Fruit fly (Drosophila melanogaster) whole organism, prepupa: Measurements from ENCODE around the gene CG31633.

Source experiments
- Blimp-1 ChIP-seq: fragments of 200-800 bp; sonication (Bioruptor generic); optimal IDR thresholded peaks from 3 replicates; lab custom pipeline; 2017; ENCODE audit warnings: missing biosample characterization, missing genetic modification characterization, mild to moderate bottlenecking, moderate library complexity, missing genetic modification reagents
- CG10669 ChIP-seq: fragments of 200-800 bp; sonication (Bioruptor generic); optimal IDR thresholded peaks from 3 replicates; lab custom pipeline; 2018; ENCODE audit warnings: missing biosample characterization, mild to moderate bottlenecking, missing genetic modification characterization, moderate library complexity
- CG11294 ChIP-seq: fragments of 200-800 bp; sonication (Bioruptor generic); IDR thresholded peaks from 2 replicates; pipeline ENCODE4 v1.3.6; 2022; ENCODE audit warnings: missing biosample characterization, missing genetic modification characterization
- CG11902 ChIP-seq: fragments of 200-800 bp; sonication (Bioruptor generic); optimal IDR thresholded peaks from 3 replicates; lab custom pipeline; 2016; ENCODE audit warnings: missing biosample characterization, missing genetic modification characterization
- CG15336 ChIP-seq: fragments of 200-800 bp; sonication (Bioruptor generic); IDR thresholded peaks from 2 replicates; pipeline ENCODE4 v1.3.6; 2022; ENCODE audit warnings: missing biosample characterization, missing genetic modification characterization
- CG1621 ChIP-seq: fragments of 200-800 bp; sonication (Bioruptor generic); optimal IDR thresholded peaks from 3 replicates; lab custom pipeline; 2018; ENCODE audit warnings: missing biosample characterization, mild to moderate bottlenecking, missing genetic modification characterization
- CG3032 ChIP-seq: fragments of 200-800 bp; optimal IDR thresholded peaks from 2 replicates; lab custom pipeline; 2019; ENCODE audit warnings: missing biosample characterization, mild to moderate bottlenecking, missing genetic modification characterization, moderate library complexity
- CG31627 ChIP-seq: fragments of 200-800 bp; sonication (Bioruptor generic); optimal IDR thresholded peaks from 3 replicates; lab custom pipeline; 2016; ENCODE audit warnings: missing biosample characterization, missing genetic modification characterization
- CG32006 ChIP-seq: fragments of 200-800 bp; sonication (Bioruptor generic); optimal IDR thresholded peaks from 3 replicates; lab custom pipeline; 2017; ENCODE audit warnings: missing biosample characterization, mild to moderate bottlenecking, missing genetic modification characterization
- CG34406 ChIP-seq: fragments of 200-800 bp; sonication (Bioruptor generic); optimal IDR thresholded peaks from 3 replicates; lab custom pipeline; 2016; ENCODE audit warnings: missing biosample characterization, missing genetic modification characterization
- CG4318 ChIP-seq: fragments of 200-800 bp; sonication (Bioruptor generic); optimal IDR thresholded peaks from 3 replicates; lab custom pipeline; 2017; ENCODE audit warnings: missing biosample characterization, mild to moderate bottlenecking, missing genetic modification characterization
- CG6163 ChIP-seq: fragments of 200-800 bp; sonication (Bioruptor generic); IDR thresholded peaks from 3 replicates; pipeline ENCODE4 v1.3.6; 2022; ENCODE audit warnings: missing biosample characterization, missing genetic modification characterization
- CG6792 ChIP-seq: fragments of 200-800 bp; sonication (Bioruptor generic); optimal IDR thresholded peaks from 3 replicates; lab custom pipeline; 2016; ENCODE audit warnings: missing biosample characterization, missing genetic modification characterization
- CG6854 ChIP-seq: fragments of 200-800 bp; sonication (Bioruptor generic); optimal IDR thresholded peaks from 2 replicates; lab custom pipeline; 2017; ENCODE audit warnings: missing biosample characterization, mild to moderate bottlenecking, missing genetic modification characterization
- CG7368 ChIP-seq: fragments of 200-800 bp; sonication (Bioruptor generic); optimal IDR thresholded peaks from 3 replicates; lab custom pipeline; 2016; ENCODE audit warnings: missing biosample characterization, missing genetic modification characterization
- CG8319 ChIP-seq: fragments of 200-800 bp; sonication (Bioruptor generic); optimal IDR thresholded peaks from 3 replicates; lab custom pipeline; 2016; ENCODE audit warnings: missing biosample characterization, missing genetic modification characterization
- CG8632 ChIP-seq: fragments of 200-800 bp; sonication (Bioruptor generic); optimal IDR thresholded peaks from 3 replicates; lab custom pipeline; 2016; ENCODE audit warnings: missing biosample characterization, missing genetic modification characterization
- CG9139 ChIP-seq: fragments of 200-800 bp; sonication (Bioruptor generic); optimal IDR thresholded peaks from 3 replicates; lab custom pipeline; 2017; ENCODE audit warnings: missing biosample characterization, mild to moderate bottlenecking, missing genetic modification characterization
- Eip75B ChIP-seq: fragments of 200-800 bp; sonication (Bioruptor generic); optimal IDR thresholded peaks from 3 replicates; lab custom pipeline; 2016; ENCODE audit warnings: missing biosample characterization, missing genetic modification characterization
- Eip78C ChIP-seq: fragments of 200-800 bp; sonication (Bioruptor generic); peaks from one replicate; lab custom pipeline; 2016; ENCODE audit warnings: missing biosample characterization, missing genetic modification characterization
- Eip93F ChIP-seq: fragments of 200-800 bp; sonication (Bioruptor generic); optimal IDR thresholded peaks from 2 replicates; lab custom pipeline; 2016; ENCODE audit warnings: missing biosample characterization, mild to moderate bottlenecking, missing genetic modification characterization
- Ets21C ChIP-seq: fragments of 200-800 bp; sonication (Bioruptor generic); optimal IDR thresholded peaks from 3 replicates; lab custom pipeline; 2016; ENCODE audit warnings: missing biosample characterization, missing genetic modification characterization
- Gug ChIP-seq: fragments of 200-800 bp; sonication (Bioruptor generic); IDR thresholded peaks from 2 replicates; pipeline ENCODE4 v1.3.6; 2022; ENCODE audit warnings: missing biosample characterization, missing genetic modification characterization
- Hr39 ChIP-seq: fragments of 200-800 bp; sonication (Bioruptor generic); optimal IDR thresholded peaks from 2 replicates; lab custom pipeline; 2016; ENCODE audit warnings: missing biosample characterization, missing genetic modification characterization
- Hr4 ChIP-seq: fragments of 200-800 bp; sonication (Bioruptor generic); optimal IDR thresholded peaks from 3 replicates; lab custom pipeline; 2016; ENCODE audit warnings: missing biosample characterization, missing genetic modification characterization
- Lpt ChIP-seq: fragments of 200-800 bp; sonication (Bioruptor generic); optimal IDR thresholded peaks from 3 replicates; lab custom pipeline; 2016; ENCODE audit warnings: missing biosample characterization, missing genetic modification characterization
- Met ChIP-seq: fragments of 200-800 bp; sonication (Bioruptor generic); optimal IDR thresholded peaks from 3 replicates; lab custom pipeline; 2016; ENCODE audit warnings: missing biosample characterization, missing genetic modification characterization
- OdsH ChIP-seq: fragments of 200-800 bp; sonication (Bioruptor generic); optimal IDR thresholded peaks from 3 replicates; lab custom pipeline; 2016; ENCODE audit warnings: missing biosample characterization, missing genetic modification characterization
- Sox102F ChIP-seq: fragments of 200-800 bp; sonication (Bioruptor generic); optimal IDR thresholded peaks from 2 replicates; lab custom pipeline; 2016; ENCODE audit warnings: missing biosample characterization, mild to moderate bottlenecking, missing genetic modification characterization
- Sox14 ChIP-seq: fragments of 200-800 bp; sonication (Bioruptor generic); optimal IDR thresholded peaks from 3 replicates; lab custom pipeline; 2016; ENCODE audit warnings: missing biosample characterization, missing genetic modification characterization
- Sox15 ChIP-seq: fragments of 200-800 bp; sonication (Bioruptor generic); optimal IDR thresholded peaks from 3 replicates; lab custom pipeline; 2016; ENCODE audit warnings: missing biosample characterization, missing genetic modification characterization
- achi ChIP-seq: fragments of 200-800 bp; sonication (Bioruptor generic); optimal IDR thresholded peaks from 3 replicates; lab custom pipeline; 2016; ENCODE audit warnings: missing biosample characterization, missing genetic modification characterization
- acj6 ChIP-seq: fragments of 200-800 bp; sonication (Bioruptor generic); optimal IDR thresholded peaks from 3 replicates; lab custom pipeline; 2016; ENCODE audit warnings: missing biosample characterization, missing genetic modification characterization
- cyc ChIP-seq: fragments of 200-800 bp; sonication (Bioruptor generic); optimal IDR thresholded peaks from 3 replicates; lab custom pipeline; 2016; ENCODE audit warnings: missing biosample characterization, missing genetic modification characterization
- dac ChIP-seq: fragments of 200-800 bp; sonication (Bioruptor generic); optimal IDR thresholded peaks from 2 replicates; lab custom pipeline; 2017; ENCODE audit warnings: missing biosample characterization, mild to moderate bottlenecking, missing genetic modification characterization
- eg ChIP-seq: fragments of 200-800 bp; sonication (Bioruptor generic); IDR thresholded peaks from 3 replicates; pipeline ENCODE4 v1.3.6; 2022; ENCODE audit warnings: missing biosample characterization, missing genetic modification characterization
- esn ChIP-seq: fragments of 200-800 bp; sonication (Bioruptor generic); optimal IDR thresholded peaks from 2 replicates; lab custom pipeline; 2016; ENCODE audit warnings: missing biosample characterization, mild to moderate bottlenecking, missing genetic modification characterization, moderate library complexity
- fd59A ChIP-seq: fragments of 200-800 bp; sonication (Bioruptor generic); optimal IDR thresholded peaks from 2 replicates; lab custom pipeline; 2017; ENCODE audit warnings: missing biosample characterization, mild to moderate bottlenecking, missing genetic modification characterization, missing genetic modification reagents
- fkh ChIP-seq: fragments of 200-800 bp; sonication (Bioruptor generic); optimal IDR thresholded peaks from 3 replicates; lab custom pipeline; 2017; ENCODE audit warnings: missing biosample characterization, mild to moderate bottlenecking, missing genetic modification characterization, moderate library complexity
- lz ChIP-seq: fragments of 200-800 bp; sonication (Bioruptor generic); optimal IDR thresholded peaks from 3 replicates; lab custom pipeline; 2016; ENCODE audit warnings: missing biosample characterization, missing genetic modification characterization
- net ChIP-seq: fragments of 200-800 bp; sonication (Bioruptor generic); optimal IDR thresholded peaks from 3 replicates; lab custom pipeline; 2016; ENCODE audit warnings: missing biosample characterization, missing genetic modification characterization
- pdm3 ChIP-seq: fragments of 200-800 bp; sonication (Bioruptor generic); optimal IDR thresholded peaks from 3 replicates; lab custom pipeline; 2016; ENCODE audit warnings: missing biosample characterization, missing genetic modification characterization
- salr ChIP-seq, 2 experiments: fragments of 200-800 bp; sonication (Bioruptor generic); optimal IDR thresholded peaks; 3 replicates each; lab custom pipeline; 2016 to 2018; ENCODE audit warnings: missing biosample characterization in 2 of 2, missing genetic modification characterization in 2 of 2, mild to moderate bottlenecking in 1 of 2
- spab ChIP-seq: fragments of 200-800 bp; sonication (Bioruptor generic); optimal IDR thresholded peaks from 2 replicates; lab custom pipeline; 2017; ENCODE audit warnings: missing biosample characterization, mild to moderate bottlenecking, missing genetic modification characterization, missing genetic modification reagents
- svp ChIP-seq: fragments of 200-800 bp; sonication (Bioruptor generic); peaks from one replicate; lab custom pipeline; 2016; ENCODE audit warnings: missing biosample characterization, missing genetic modification characterization
- topi ChIP-seq: fragments of 200-800 bp; sonication (Bioruptor generic); optimal IDR thresholded peaks from 3 replicates; lab custom pipeline; 2016; ENCODE audit warnings: missing biosample characterization, missing genetic modification characterization
- vri ChIP-seq: fragments of 200-800 bp; sonication (Bioruptor generic); optimal IDR thresholded peaks from 3 replicates; lab custom pipeline; 2016; ENCODE audit warnings: missing biosample characterization, mild to moderate bottlenecking, missing genetic modification characterization

CG31633 gene

DNA sequence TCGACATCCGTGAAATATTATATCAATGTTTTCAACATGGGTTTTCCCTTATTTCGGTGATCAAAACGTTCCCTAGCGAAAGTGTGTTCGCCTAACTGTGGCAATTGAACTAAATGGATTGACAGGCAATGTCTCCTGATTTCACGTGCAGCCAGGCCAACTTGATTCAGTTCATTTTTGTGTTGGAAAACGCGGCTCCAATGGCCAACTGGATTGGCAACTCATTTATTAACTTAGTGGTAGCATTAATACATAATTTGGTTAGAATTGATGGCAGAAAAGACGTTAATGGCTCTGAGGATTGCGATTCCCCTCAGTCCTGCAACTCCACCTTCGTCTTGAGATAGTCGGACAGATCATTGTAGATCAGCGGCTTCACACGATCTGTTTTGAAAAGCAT lies 30.5 kb upstream of the CG31633 start, which contains the start of gene CG11327:
CG11327 (minus strand) TSS at position 101 of the 400 bp plus-strand sequence.
- no peak for TF ChIP-seq fkh (GFP tag; lab: Kevin White, UChicago)
- TF ChIP-seq Blimp-1 (GFP tag; lab: Kevin White, UChicago), result no peak
- no peak for TF ChIP-seq CG32006
- TF ChIP-seq CG31627 (GFP tag; lab: Kevin White, UChicago), result no peak
- TF ChIP-seq OdsH, result no peak
- no peak for TF ChIP-seq salr (GFP tag; optimal IDR thresholded peaks at IDR 0.05; lab: Kevin White, UChicago)

DNA sequence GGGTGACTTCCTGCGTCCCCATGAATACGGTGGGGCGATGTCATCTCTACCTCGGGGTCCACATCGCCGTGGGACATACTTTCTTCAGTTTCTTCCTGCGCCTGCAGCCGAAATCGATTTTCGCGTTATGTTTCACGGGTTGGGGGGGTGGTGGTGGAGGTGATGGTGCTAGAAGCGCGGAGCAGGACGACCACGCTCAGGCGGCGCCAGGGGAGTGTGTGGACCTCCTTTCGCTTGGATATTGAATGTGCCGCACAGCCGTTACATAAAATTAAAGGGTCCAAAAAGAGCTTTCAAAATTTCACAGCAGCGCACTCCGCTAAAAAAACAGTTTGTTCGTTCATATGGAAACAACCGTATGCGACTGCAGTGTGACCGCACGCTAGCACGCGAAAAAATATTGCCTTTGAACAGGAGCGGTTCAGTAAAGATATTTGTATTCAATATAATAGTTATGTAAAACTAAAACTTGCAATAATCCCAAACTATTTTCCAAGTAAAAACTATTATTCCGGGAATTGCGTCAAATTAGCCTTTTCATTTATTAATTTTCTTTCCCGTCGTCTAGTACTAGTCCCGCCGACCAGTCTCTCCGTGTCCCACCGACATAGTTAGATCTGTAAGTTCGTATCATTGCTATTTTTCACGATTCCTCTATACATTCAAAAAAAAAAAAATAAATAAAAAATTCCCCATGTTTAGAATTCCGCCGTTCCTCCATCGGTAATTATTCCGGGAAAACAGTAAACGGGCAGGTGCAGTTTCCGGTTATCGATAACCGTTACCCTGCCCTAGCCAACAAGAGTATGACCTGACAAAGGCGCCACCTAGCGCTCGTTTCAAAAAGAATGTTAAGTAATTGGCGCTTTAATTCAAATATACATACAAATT lies 28.1 kb upstream of the CG31633 start, which contains the start of gene Nhe3:
Nhe3 (minus strand) TSS at position 373 of the 891 bp plus-strand sequence.
- no peak for TF ChIP-seq net
- TF ChIP-seq esn (GFP tag; lab: Kevin White, UChicago), result peak; percentile 89
- peak; percentile 87 for TF ChIP-seq svp
- TF ChIP-seq CG6854 (GFP tag; lab: Kevin White, UChicago), result peak; percentile 9
- TF ChIP-seq lz (GFP tag; lab: Kevin White, UChicago), result peak; percentile 90
- peak; percentile 86 for TF ChIP-seq Hr39 (GFP tag; lab: Kevin White, UChicago)
- TF ChIP-seq CG4318, result no peak
- TF ChIP-seq vri, result peak; percentile 63
- TF ChIP-seq CG6163 (GFP tag; lab: Robert Waterston, UW), result peak; percentile 80; the same call in 2 of the 3 replicates
- no peak for TF ChIP-seq spab (GFP tag; lab: Kevin White, UChicago)
- peak; percentile 62; the same call in 1 of the 2 replicates for TF ChIP-seq CG11294
- peak; percentile 85 for TF ChIP-seq CG31627 (GFP tag; lab: Kevin White, UChicago)
- peak; percentile 71 for TF ChIP-seq CG3032
- TF ChIP-seq Eip78C (GFP tag; lab: Kevin White, UChicago), result peak; percentile 94
- no peak for TF ChIP-seq CG32006
- TF ChIP-seq Eip75B (GFP tag; lab: Kevin White, UChicago), result peak; percentile 50
- TF ChIP-seq CG8319 (GFP tag; lab: Kevin White, UChicago), result peak; percentile 70
- peak; percentile 71 for TF ChIP-seq Sox15 (GFP tag; lab: Kevin White, UChicago)
- TF ChIP-seq Hr4, result peak; percentile 80
- no peak for TF ChIP-seq achi (GFP tag; lab: Kevin White, UChicago)
- TF ChIP-seq CG7368, result no peak
- no peak for TF ChIP-seq CG10669
- peak; percentile 85 for TF ChIP-seq CG1621
- TF ChIP-seq acj6 (GFP tag; lab: Kevin White, UChicago), result peak; percentile 82
- TF ChIP-seq salr (GFP tag; optimal IDR thresholded peaks at IDR 0.05; lab: Kevin White, UChicago), result peak in 1 of 2 experiments; percentile 29
- peak; percentile 45 for TF ChIP-seq fkh (GFP tag; lab: Kevin White, UChicago)
- TF ChIP-seq Eip93F, result peak; percentile 25
- TF ChIP-seq pdm3 (GFP tag; lab: Kevin White, UChicago), result peak; percentile 32
- TF ChIP-seq fd59A (GFP tag; lab: Kevin White, UChicago), result peak; percentile 27
- peak; percentile 27 for TF ChIP-seq Met (GFP tag; lab: Kevin White, UChicago)
- peak; percentile 45 for TF ChIP-seq dac (GFP tag; lab: Kevin White, UChicago)
- peak; percentile 73 for TF ChIP-seq Ets21C (GFP tag; lab: Kevin White, UChicago)
- peak; percentile 80 for TF ChIP-seq eg (GFP tag; lab: Robert Waterston, UW)
- TF ChIP-seq CG8632 (GFP tag; lab: Kevin White, UChicago), result peak; percentile 73
- no peak for TF ChIP-seq CG9139 (GFP tag; lab: Kevin White, UChicago)
- no peak for TF ChIP-seq Lpt (GFP tag; lab: Kevin White, UChicago)
- peak; percentile 81 for TF ChIP-seq topi (GFP tag; lab: Kevin White, UChicago)
- peak; percentile 40 for TF ChIP-seq Gug (GFP tag; lab: Robert Waterston, UW)
- TF ChIP-seq CG6792 (GFP tag; lab: Kevin White, UChicago), result peak; percentile 79
- TF ChIP-seq OdsH, result no peak
- peak; percentile 61; the same call in 1 of the 2 replicates for TF ChIP-seq CG15336
- peak; percentile 84 for TF ChIP-seq Sox14
- peak; percentile 81 for TF ChIP-seq CG34406 (GFP tag; lab: Kevin White, UChicago)
- TF ChIP-seq CG11902 (GFP tag; lab: Kevin White, UChicago), result peak; percentile 94
- TF ChIP-seq cyc (GFP tag; lab: Kevin White, UChicago), result peak; percentile 82
- TF ChIP-seq Blimp-1 (GFP tag; lab: Kevin White, UChicago), result peak; percentile 42
- no peak for TF ChIP-seq Sox102F
